Worm (Caenorhabditis elegans): ENCODE results near the gene B0228.7.
A peak's percentile ranks its signal among the peaks of the same experiment; 100 is the strongest.

B0228.7 gene

DNA sequence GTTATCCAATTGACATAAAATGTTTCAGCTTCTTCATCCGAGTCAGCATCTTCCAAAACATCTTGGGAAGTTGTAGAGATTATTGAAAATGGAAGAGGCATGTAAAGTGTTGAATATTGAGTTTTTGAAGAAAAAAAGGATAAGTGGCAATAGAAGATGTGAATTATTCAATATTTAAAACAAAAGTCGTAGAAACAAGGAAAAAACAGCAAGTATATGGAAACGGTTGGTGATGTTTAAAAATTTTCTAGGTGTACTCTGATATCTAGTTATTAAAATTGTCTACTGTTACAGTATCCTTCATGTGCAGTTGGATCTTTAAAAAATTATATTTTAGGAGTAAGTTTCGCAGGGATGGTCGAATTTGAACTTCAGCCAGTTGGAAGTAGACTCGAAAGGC is 13.1 kb upstream of the B0228.7 start, which contains the start of gene C06A8.8:
Gene C06A8.8 (minus strand): TSS at position 101 of the 400 bp plus-strand sequence.
- TF ChIP-seq nhr-25 (tag; optimal IDR thresholded peaks at IDR 0.05) (no peak), ceh-82 (tag; optimal IDR thresholded peaks at IDR 0.05) (no peak), C34F6.9 (tag; optimal IDR thresholded peaks at IDR 0.05) (no peak), elt-3 (tag; optimal IDR thresholded peaks at IDR 0.05) (no peak), dmd-4 (tag; optimal IDR thresholded peaks at IDR 0.05) (no peak), lin-11 (tag; optimal IDR thresholded peaks at IDR 0.05) (no peak), nhr-23 (tag; optimal IDR thresholded peaks at IDR 0.05) (no peak), fos-1 (tag; optimal IDR thresholded peaks at IDR 0.05) (no peak), skn-1 (tag; optimal IDR thresholded peaks at IDR 0.05) (no peak), nhr-21 (tag; optimal IDR thresholded peaks at IDR 0.05) (no peak), R02D3.7 (tag; optimal IDR thresholded peaks at IDR 0.05) (no peak), nhr-10 (tag; optimal IDR thresholded peaks at IDR 0.05) (no peak), elt-1 (tag; optimal IDR thresholded peaks at IDR 0.05) (no peak), F13H6.1 (tag; optimal IDR thresholded peaks at IDR 0.05) (no peak), mab-5 (tag; optimal IDR thresholded peaks at IDR 0.05) (no peak), unc-62 (GFP tag; optimal IDR thresholded peaks at IDR 0.05) (no peak)

DNA sequence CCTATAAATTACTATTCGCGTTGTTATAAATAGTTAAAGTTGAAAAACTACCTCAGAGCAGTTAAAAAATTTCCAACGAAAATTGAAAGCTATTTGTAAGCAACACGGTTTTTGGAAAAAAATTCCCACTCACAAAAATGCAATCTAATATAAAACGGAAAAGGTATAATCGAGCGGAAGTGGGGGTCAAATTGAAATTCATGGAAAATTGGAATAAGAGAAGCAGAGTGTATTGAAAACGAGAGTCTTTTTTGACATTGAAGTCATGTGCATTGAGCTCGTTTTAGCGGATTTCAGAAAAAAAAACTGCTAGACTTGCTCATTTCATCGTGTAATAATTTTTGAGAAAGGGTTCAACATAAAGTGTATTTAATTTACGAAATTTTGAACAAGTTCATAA is 11.4 kb upstream of the B0228.7 start:
- TF ChIP-seq dmd-4 (tag; optimal IDR thresholded peaks at IDR 0.05) (no peak), skn-1 (tag; optimal IDR thresholded peaks at IDR 0.05) (no peak), aly-2 (tag; optimal IDR thresholded peaks at IDR 0.05) (no peak), R02D3.7 (tag; optimal IDR thresholded peaks at IDR 0.05) (no peak), snpc-4 (tag; optimal IDR thresholded peaks at IDR 0.05) (no peak), elt-3 (tag; optimal IDR thresholded peaks at IDR 0.05) (no peak), C34F6.9 (tag; optimal IDR thresholded peaks at IDR 0.05) (no peak), alr-1 (tag; optimal IDR thresholded peaks at IDR 0.05) (no peak), ama-1 (optimal IDR thresholded peaks at IDR 0.05) (no peak), sma-3 (GFP tag; optimal IDR thresholded peaks at IDR 0.05) (no peak)

DNA sequence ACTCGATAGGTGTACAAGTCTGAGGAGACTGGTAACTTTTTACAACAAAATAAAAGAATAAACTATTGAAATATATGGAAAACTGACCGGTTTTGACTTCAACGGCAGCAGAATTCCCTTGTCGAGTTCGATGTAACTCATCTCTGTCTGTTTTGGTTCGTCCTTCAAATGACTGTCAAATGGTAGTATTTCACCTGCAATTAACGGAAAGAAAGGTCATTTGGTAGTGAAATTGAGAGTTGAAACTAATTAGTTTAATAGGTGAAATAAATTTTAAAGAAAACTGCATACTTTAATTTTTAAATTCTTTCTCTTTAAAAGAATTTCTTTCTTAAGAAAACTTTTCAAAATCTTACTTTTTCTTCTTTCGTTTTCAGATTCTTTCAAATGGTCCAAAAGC is 10.4 kb upstream of the B0228.7 start:
- TF ChIP-seq ama-1 (optimal IDR thresholded peaks at IDR 0.05) (no peak), nhr-25 (tag; optimal IDR thresholded peaks at IDR 0.05) (peak; percentile 37), nhr-12 (tag; optimal IDR thresholded peaks at IDR 0.05) (no peak), nhr-6 (tag; optimal IDR thresholded peaks at IDR 0.05) (no peak)

DNA sequence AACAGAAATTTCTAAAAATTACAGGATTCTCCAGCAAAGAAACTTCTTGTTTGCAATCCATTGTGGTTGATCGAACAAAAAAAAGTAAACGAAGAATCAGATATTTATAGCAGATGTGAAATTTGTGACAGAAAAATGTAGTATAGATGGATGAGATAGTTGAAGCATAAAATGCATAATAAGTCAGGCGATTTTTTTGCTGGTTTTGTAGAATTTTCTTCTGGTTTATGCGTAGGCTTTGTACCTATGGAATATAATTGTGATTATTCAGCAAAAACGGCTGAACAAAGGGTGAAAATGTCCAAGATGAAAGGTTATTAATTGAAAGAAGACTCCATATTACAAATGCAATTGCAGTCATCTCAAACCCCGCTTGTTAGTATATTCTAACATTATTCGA is 6.6 kb upstream of the B0228.7 start, which contains the start of gene srh-39:
Gene srh-39 (minus strand): TSS at position 101 of the 400 bp plus-strand sequence.
- TF ChIP-seq mdl-1 (tag; optimal IDR thresholded peaks at IDR 0.05) (no peak), ceh-82 (tag; optimal IDR thresholded peaks at IDR 0.05) (no peak), ceh-16 (tag; optimal IDR thresholded peaks at IDR 0.05) (no peak), nhr-23 (tag; optimal IDR thresholded peaks at IDR 0.05) (no peak), ztf-11 (tag; optimal IDR thresholded peaks at IDR 0.05) (no peak), sma-9 (GFP tag; optimal IDR thresholded peaks at IDR 0.05) (no peak), sma-9 (tag; optimal IDR thresholded peaks at IDR 0.05) (no peak), gmeb-1 (tag; optimal IDR thresholded peaks at IDR 0.05) (no peak), nhr-6 (tag; optimal IDR thresholded peaks at IDR 0.05) (no peak), zag-1 (tag; optimal IDR thresholded peaks at IDR 0.05) (no peak), unc-55 (GFP tag; optimal IDR thresholded peaks at IDR 0.05) (no peak), mbf-1 (tag; optimal IDR thresholded peaks at IDR 0.05) (no peak), nhr-129 (tag; optimal IDR thresholded peaks at IDR 0.05) (no peak), nhr-12 (tag; optimal IDR thresholded peaks at IDR 0.05) (no peak), nhr-237 (tag; optimal IDR thresholded peaks at IDR 0.05) (no peak), skn-1 (tag; optimal IDR thresholded peaks at IDR 0.05) (no peak), aly-2 (tag; optimal IDR thresholded peaks at IDR 0.05) (no peak), elt-1 (tag; optimal IDR thresholded peaks at IDR 0.05) (no peak), ztf-1 (GFP tag; conservative IDR thresholded peaks at IDR 0.05) (no peak), F13H6.1 (tag; optimal IDR thresholded peaks at IDR 0.05) (no peak)

DNA sequence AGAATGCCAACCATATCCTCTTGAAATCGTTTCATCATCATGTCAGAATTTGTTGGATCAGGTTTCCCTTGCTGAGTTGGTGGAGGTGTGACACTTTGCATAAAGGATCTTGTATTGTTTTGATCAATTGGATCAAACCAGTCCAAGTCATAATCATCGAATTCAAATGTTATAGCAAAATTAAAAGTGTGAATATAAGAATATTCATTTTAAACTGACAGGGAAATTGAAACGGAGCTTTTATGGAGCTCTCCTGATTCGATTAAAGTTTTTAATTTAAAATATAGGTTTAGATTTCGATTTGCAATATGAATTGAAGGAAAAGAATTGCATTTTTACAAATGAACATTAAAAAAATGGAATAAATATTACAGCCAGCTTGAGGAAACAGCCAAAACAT is 4.7 kb upstream of the B0228.7 start, which contains the start of gene B0228.9:
Gene B0228.9 (minus strand): TSS at position 101 of the 400 bp plus-strand sequence.
- TF ChIP-seq lin-13 (GFP tag; optimal IDR thresholded peaks at IDR 0.05) (no peak), ztf-11 (tag; optimal IDR thresholded peaks at IDR 0.05) (no peak), nhr-11 (tag; optimal IDR thresholded peaks at IDR 0.05) (no peak), ZK546.5 (tag; optimal IDR thresholded peaks at IDR 0.05) (no peak), F13H6.1 (tag; optimal IDR thresholded peaks at IDR 0.05) (no peak), nhr-77 (tag; optimal IDR thresholded peaks at IDR 0.05) (no peak), fos-1 (tag; optimal IDR thresholded peaks at IDR 0.05) (no peak), elt-1 (tag; optimal IDR thresholded peaks at IDR 0.05) (no peak), lsy-2 (tag; optimal IDR thresholded peaks at IDR 0.05) (no peak), mab-5 (tag; optimal IDR thresholded peaks at IDR 0.05) (no peak), lin-11 (tag; optimal IDR thresholded peaks at IDR 0.05) (no peak), alr-1 (tag; optimal IDR thresholded peaks at IDR 0.05) (no peak), dmd-4 (tag; optimal IDR thresholded peaks at IDR 0.05) (no peak), egl-27 (tag; optimal IDR thresholded peaks at IDR 0.05) (no peak), nhr-23 (tag; optimal IDR thresholded peaks at IDR 0.05) (no peak), peb-1 (tag; optimal IDR thresholded peaks at IDR 0.05) (no peak)

Measured in whole organism, L2 larva.